Worm (Caenorhabditis elegans) whole organism, early embryonic: ENCODE data around the gene T28A11.3.

ENCODE experiments used
- B0310.2 ChIP-seq: sonication (generic microtip); optimal IDR thresholded peaks from 2 replicates; lab custom pipeline; 2016; ENCODE audit warnings: mild to moderate bottlenecking, missing genetic modification characterization, missing compliant biosample characterization
- ama-1 ChIP-seq: fragments of 150-350 bp; optimal IDR thresholded peaks from 2 replicates; lab custom pipeline; 2014
- ets-7 ChIP-seq: sonication (generic microtip); optimal IDR thresholded peaks from 2 replicates; lab custom pipeline; 2016; ENCODE audit warnings: missing genotype, missing genetic modification characterization, missing compliant biosample characterization
- flt-1 ChIP-seq: fragments of 200-800 bp; sonication (Bioruptor generic); IDR thresholded peaks from 2 replicates; pipeline ENCODE4 v1.3.6; 2022; ENCODE audit warnings: missing genetic modification characterization, missing compliant biosample characterization

- no peak for TF ChIP-seq ama-1 (lab: Kevin White, UChicago)
- no peak for TF ChIP-seq flt-1
- TF ChIP-seq B0310.2 (tag; lab: Kevin White, UChicago), result no peak
- no peak for TF ChIP-seq ets-7 (tag; lab: Kevin White, UChicago)
Observed at ce11 chrV:3284629-3285028, 9.5 kb downstream of the T28A11.3 start, which contains the start of gene F35F10.5.
